Worm (Caenorhabditis elegans) whole organism, L2 larva: ENCODE measurements around the gene F58H1.8.

ENCODE experiments used
- R02D3.7 ChIP-seq: fragments of 150-350 bp; optimal IDR thresholded peaks from 2 replicates; lab custom pipeline; 2014; ENCODE audit warnings: missing biosample characterization, missing genetic modification characterization
- ama-1 ChIP-seq: fragments of 150-350 bp; optimal IDR thresholded peaks from 2 replicates; lab custom pipeline; 2018; ENCODE audit warnings: inconsistent platforms
- egl-27 ChIP-seq: sonication (generic microtip); optimal IDR thresholded peaks from 3 replicates; lab custom pipeline; 2017; ENCODE audit warnings: missing biosample characterization, missing genetic modification reagents, missing genetic modification characterization
- elt-3 ChIP-seq: sonication (generic microtip); optimal IDR thresholded peaks from 2 replicates; lab custom pipeline; 2017; ENCODE audit warnings: missing biosample characterization, missing genetic modification characterization
- lin-11 ChIP-seq: fragments of 150-350 bp; sonication (generic microtip); optimal IDR thresholded peaks from 2 replicates; lab custom pipeline; 2014; ENCODE audit warnings: missing biosample characterization, missing genetic modification characterization, inconsistent platforms, mixed read lengths
- lin-13 ChIP-seq: fragments of 150-350 bp; optimal IDR thresholded peaks from 2 replicates; lab custom pipeline; 2014; ENCODE audit warnings: missing biosample characterization, missing genetic modification reagents, missing genetic modification characterization
- nhr-11 ChIP-seq: fragments of 150-350 bp; optimal IDR thresholded peaks from 2 replicates; lab custom pipeline; 2014; ENCODE audit warnings: missing biosample characterization, missing genetic modification characterization
- nhr-12 ChIP-seq: fragments of 150-350 bp; optimal IDR thresholded peaks from 2 replicates; lab custom pipeline; 2014; ENCODE audit warnings: missing biosample characterization, missing genetic modification characterization
- nhr-237 ChIP-seq: fragments of 150-350 bp; optimal IDR thresholded peaks from 2 replicates; lab custom pipeline; 2014; ENCODE audit warnings: missing biosample characterization, missing genetic modification characterization
- nhr-77 ChIP-seq: fragments of 150-350 bp; optimal IDR thresholded peaks from 2 replicates; lab custom pipeline; 2014; ENCODE audit warnings: missing biosample characterization, missing genetic modification characterization
- unc-62 ChIP-seq: fragments of 150-350 bp; optimal IDR thresholded peaks from 2 replicates; lab custom pipeline; 2014; ENCODE audit warnings: missing biosample characterization, missing genetic modification reagents, missing genetic modification characterization
- zag-1 ChIP-seq: fragments of 150-350 bp; optimal IDR thresholded peaks from 2 replicates; lab custom pipeline; 2014; ENCODE audit warnings: missing biosample characterization, missing genetic modification characterization
- ztf-11 ChIP-seq: sonication (generic microtip); optimal IDR thresholded peaks from 2 replicates; lab custom pipeline; 2017; ENCODE audit warnings: missing biosample characterization, missing genetic modification characterization

DNA sequence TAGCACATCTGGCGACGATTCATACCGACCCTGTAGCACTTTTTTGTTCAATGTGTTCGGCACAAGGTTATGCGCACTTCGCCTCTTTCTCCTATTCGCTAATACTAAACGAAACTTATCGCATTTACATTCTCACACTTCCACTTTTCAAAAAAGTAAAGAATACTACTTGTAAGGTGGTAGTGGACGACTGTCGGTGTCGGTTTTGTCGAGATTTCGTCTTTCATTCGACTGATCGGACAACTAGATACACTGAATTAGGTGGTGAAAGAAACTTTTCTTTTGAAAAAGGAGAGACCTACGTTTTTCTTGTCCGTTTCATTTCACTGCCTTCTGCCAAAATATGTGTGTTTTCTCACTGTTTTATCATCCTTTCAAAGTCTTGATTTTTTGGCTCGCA lies 37.3 kb upstream of the F58H1.8 start:
- TF ChIP-seq nhr-12 = no peak
- no peak for TF ChIP-seq egl-27 (tag; lab: Kevin White, UChicago)
- TF ChIP-seq lin-11 = no peak
- no peak for TF ChIP-seq nhr-77 (tag; lab: Kevin White, UChicago)
- no peak for TF ChIP-seq nhr-237
- TF ChIP-seq zag-1 (tag; lab: Kevin White, UChicago) = no peak
- no peak for TF ChIP-seq lin-13 (GFP tag; lab: Kevin White, UChicago)
- TF ChIP-seq elt-3 = no peak
- TF ChIP-seq nhr-11 (tag; lab: Kevin White, UChicago) = no peak
- TF ChIP-seq R02D3.7 (tag; lab: Kevin White, UChicago) = no peak
- TF ChIP-seq unc-62 (GFP tag; lab: Kevin White, UChicago) = no peak
- no peak for TF ChIP-seq ama-1 (lab: Kevin White, UChicago)
- no peak for TF ChIP-seq ztf-11 (tag; lab: Kevin White, UChicago)
